Worm (Caenorhabditis elegans) whole organism, young adult: ENCODE measurements around the gene ZK1073.1.

Experiments
- B0019.2 ChIP-seq: fragments of 200-800 bp; sonication (Bioruptor generic); conservative IDR thresholded peaks from 2 replicates; pipeline ENCODE4 v1.3.6; 2022; ENCODE audit warnings: missing genetic modification reagents, missing genetic modification characterization, missing compliant biosample characterization
- B0035.1 ChIP-seq: sonication (generic microtip); optimal IDR thresholded peaks from 2 replicates; lab custom pipeline; 2016; ENCODE audit warnings: missing genetic modification characterization, mild to moderate bottlenecking, missing compliant biosample characterization, missing genotype, missing genetic modification reagents
- B0336.3 ChIP-seq: fragments of 200-800 bp; sonication (Bioruptor generic); IDR thresholded peaks from 2 replicates; pipeline ENCODE4 v1.3.6; 2022; ENCODE audit warnings: missing genetic modification characterization, missing compliant biosample characterization
- D2030.7 ChIP-seq: fragments of 200-800 bp; sonication (Bioruptor generic); IDR thresholded peaks from 2 replicates; pipeline ENCODE4 v1.3.6; 2022; ENCODE audit warnings: missing genetic modification reagents, missing genetic modification characterization, missing compliant biosample characterization
- F52B5.7 ChIP-seq: sonication (generic microtip); optimal IDR thresholded peaks from 2 replicates; lab custom pipeline; 2016; ENCODE audit warnings: mild to moderate bottlenecking, missing genetic modification characterization, missing compliant biosample characterization
- F57A8.1 ChIP-seq: fragments of 200-800 bp; sonication (Bioruptor generic); optimal IDR thresholded peaks from 2 replicates; lab custom pipeline; 2018; ENCODE audit warnings: mild to moderate bottlenecking, missing genetic modification characterization, moderate library complexity, missing compliant biosample characterization
- K11D2.4 ChIP-seq: fragments of 200-800 bp; sonication (Bioruptor generic); IDR thresholded peaks from 2 replicates; pipeline ENCODE4 v1.3.6; 2022; ENCODE audit warnings: missing genetic modification reagents, missing genetic modification characterization, missing compliant biosample characterization
- K12H6.12 ChIP-seq: fragments of 200-800 bp; sonication (Bioruptor generic); optimal IDR thresholded peaks from 2 replicates; lab custom pipeline; 2018; ENCODE audit warnings: mild to moderate bottlenecking, missing genetic modification characterization, missing compliant biosample characterization
- Y53F4B.3 ChIP-seq: fragments of 200-800 bp; sonication (Bioruptor generic); IDR thresholded peaks from 2 replicates; pipeline ENCODE4 v1.3.6; 2022; ENCODE audit warnings: missing genetic modification reagents, missing genetic modification characterization, missing compliant biosample characterization
- Y95B8A.8 ChIP-seq: fragments of 200-800 bp; sonication (Bioruptor generic); IDR thresholded peaks from 2 replicates; pipeline ENCODE4 v1.3.6; 2022; ENCODE audit warnings: missing genetic modification reagents, missing genetic modification characterization, missing compliant biosample characterization
- ZK185.1 ChIP-seq: sonication (generic microtip); optimal IDR thresholded peaks from 2 replicates; lab custom pipeline; 2016; ENCODE audit warnings: mild to moderate bottlenecking, missing genetic modification characterization, missing compliant biosample characterization; ENCODE audit not compliant: poor library complexity, severe bottlenecking
- aptf-2 ChIP-seq: fragments of 200-800 bp; sonication (Bioruptor generic); conservative IDR thresholded peaks from 2 replicates; pipeline ENCODE4 v1.3.6; 2022; ENCODE audit warnings: missing genetic modification reagents, missing genetic modification characterization, missing compliant biosample characterization
- atf-7 ChIP-seq: sonication (generic microtip); optimal IDR thresholded peaks from 2 replicates; lab custom pipeline; 2017; ENCODE audit warnings: mild to moderate bottlenecking, missing genetic modification characterization, missing compliant biosample characterization
- attf-5 ChIP-seq: fragments of 200-800 bp; sonication (Bioruptor generic); optimal IDR thresholded peaks from 2 replicates; lab custom pipeline; 2018; ENCODE audit warnings: mild to moderate bottlenecking, missing genetic modification characterization, missing compliant biosample characterization
- bed-2 ChIP-seq: fragments of 200-800 bp; sonication (Bioruptor generic); IDR thresholded peaks from 2 replicates; pipeline ENCODE4 v1.3.6; 2022; ENCODE audit warnings: missing genetic modification reagents, missing genetic modification characterization, missing compliant biosample characterization
- ccch-3 ChIP-seq: fragments of 200-800 bp; sonication (Bioruptor generic); optimal IDR thresholded peaks from 2 replicates; lab custom pipeline; 2018; ENCODE audit warnings: mild to moderate bottlenecking, missing genetic modification characterization, missing compliant biosample characterization
- cebp-1 ChIP-seq, 2 experiments: fragments of 200-800 bp in 1 of 2; sonication (Bioruptor generic) in 1 of 2; sonication (generic microtip) in 1 of 2; IDR thresholded peaks in 1 of 2; optimal IDR thresholded peaks in 1 of 2; 2 replicates each; pipeline versions ENCODE4 v1.3.6 to Lab custom; 2017 to 2022; ENCODE audit warnings: missing compliant biosample characterization in 2 of 2, missing genetic modification characterization in 2 of 2, mild to moderate bottlenecking in 1 of 2, missing genetic modification reagents in 1 of 2, moderate library complexity in 1 of 2
- ceh-27 ChIP-seq: fragments of 200-800 bp; sonication (Bioruptor generic); optimal IDR thresholded peaks from 2 replicates; lab custom pipeline; 2018; ENCODE audit warnings: mild to moderate bottlenecking, missing genetic modification characterization, moderate library complexity, missing compliant biosample characterization
- ceh-40 ChIP-seq: fragments of 200-800 bp; sonication (Bioruptor generic); IDR thresholded peaks from 2 replicates; pipeline ENCODE4 v1.3.6; 2022; ENCODE audit warnings: missing genetic modification characterization, missing compliant biosample characterization
- chd-7 ChIP-seq: sonication (generic microtip); optimal IDR thresholded peaks from 2 replicates; lab custom pipeline; 2016; ENCODE audit warnings: mild to moderate bottlenecking, missing genetic modification characterization, moderate library complexity, missing compliant biosample characterization
- dox-1 ChIP-seq: fragments of 200-800 bp; sonication (Bioruptor generic); IDR thresholded peaks from 2 replicates; pipeline ENCODE4 v1.3.6; 2022; ENCODE audit warnings: missing genetic modification reagents, missing genetic modification characterization, missing compliant biosample characterization
- egrh-3 ChIP-seq: fragments of 200-800 bp; sonication (Bioruptor generic); IDR thresholded peaks from 2 replicates; pipeline ENCODE4 v1.3.6; 2022; ENCODE audit warnings: missing genetic modification reagents, missing genetic modification characterization, missing compliant biosample characterization
- fkh-3 ChIP-seq: sonication (generic microtip); optimal IDR thresholded peaks from 2 replicates; lab custom pipeline; 2016; ENCODE audit warnings: mild to moderate bottlenecking, missing genetic modification characterization, missing compliant biosample characterization
- hmg-1.2 ChIP-seq: fragments of 200-800 bp; sonication (Bioruptor generic); IDR thresholded peaks from 2 replicates; pipeline ENCODE4 v1.3.6; 2022; ENCODE audit warnings: missing genetic modification reagents, missing genetic modification characterization, missing compliant biosample characterization
- lag-1 ChIP-seq: fragments of 200-800 bp; sonication (Bioruptor generic); IDR thresholded peaks from 2 replicates; pipeline ENCODE4 v1.3.6; 2022; ENCODE audit warnings: missing genetic modification reagents, missing genetic modification characterization, missing compliant biosample characterization
- let-607 ChIP-seq, 2 experiments: fragments of 200-800 bp in 1 of 2; sonication (Bioruptor generic) in 1 of 2; sonication (generic microtip) in 1 of 2; optimal IDR thresholded peaks; 2 replicates each; lab custom pipeline; 2016 to 2018; ENCODE audit warnings: mild to moderate bottlenecking in 2 of 2, missing compliant biosample characterization in 2 of 2, missing genetic modification characterization in 2 of 2, moderate library complexity in 2 of 2, missing genotype in 1 of 2
- lin-40 ChIP-seq: sonication (generic microtip); optimal IDR thresholded peaks from 2 replicates; lab custom pipeline; 2016; ENCODE audit warnings: missing genetic modification characterization, mild to moderate bottlenecking, missing compliant biosample characterization, missing genotype, missing genetic modification reagents
- lin-54 ChIP-seq: fragments of 200-800 bp; sonication (Bioruptor generic); optimal IDR thresholded peaks from 2 replicates; lab custom pipeline; 2018; ENCODE audit warnings: mild to moderate bottlenecking, missing genetic modification characterization, missing compliant biosample characterization
- lsl-1 ChIP-seq: fragments of 200-800 bp; sonication (Bioruptor generic); optimal IDR thresholded peaks from 2 replicates; lab custom pipeline; 2018; ENCODE audit warnings: mild to moderate bottlenecking, missing genetic modification characterization, moderate library complexity, missing compliant biosample characterization
- madf-3 ChIP-seq: fragments of 200-800 bp; sonication (Bioruptor generic); IDR thresholded peaks from 2 replicates; pipeline ENCODE4 v1.3.6; 2022; ENCODE audit warnings: missing genetic modification reagents, missing genetic modification characterization, missing compliant biosample characterization
- mcd-1 ChIP-seq: fragments of 200-800 bp; sonication (Bioruptor generic); IDR thresholded peaks from 2 replicates; pipeline ENCODE4 v1.3.6; 2022; ENCODE audit warnings: missing genetic modification reagents, missing genetic modification characterization, missing compliant biosample characterization
- mes-4 ChIP-seq: sonication (generic microtip); optimal IDR thresholded peaks from 2 replicates; lab custom pipeline; 2016; ENCODE audit warnings: missing genotype, missing genetic modification characterization, missing compliant biosample characterization
- pha-4 ChIP-seq: fragments of 150-350 bp; sonication (generic microtip); optimal IDR thresholded peaks from 2 replicates; lab custom pipeline; 2014; ENCODE audit warnings: missing biosample characterization, missing genetic modification reagents, missing genetic modification characterization
- snpc-1.3 ChIP-seq: sonication (generic microtip); optimal IDR thresholded peaks from 2 replicates; lab custom pipeline; 2017; ENCODE audit warnings: missing genetic modification characterization, mild to moderate bottlenecking, missing compliant biosample characterization, antibody characterized with exemption, moderate library complexity, missing genotype, missing genetic modification reagents; ENCODE audit not compliant: insufficient read depth
- snpc-3.4 ChIP-seq: sonication (generic microtip); optimal IDR thresholded peaks from 2 replicates; lab custom pipeline; 2017; ENCODE audit warnings: missing genetic modification characterization, mild to moderate bottlenecking, missing compliant biosample characterization, antibody characterized with exemption, moderate library complexity, missing genotype, missing genetic modification reagents
- snpc-4 ChIP-seq, 5 experiments: fragments of 150-350 bp in 1 of 5; sonication (generic microtip) in 4 of 5; optimal IDR thresholded peaks; 2 replicates each; lab custom pipeline; 2014 to 2018; ENCODE audit warnings: missing genetic modification characterization in 5 of 5, missing biosample characterization in 3 of 5, antibody characterized with exemption in 2 of 5, mild to moderate bottlenecking in 2 of 5, missing compliant biosample characterization in 2 of 5, missing genotype in 2 of 5, moderate library complexity in 2 of 5, missing genetic modification reagents in 1 of 5
- unc-130 ChIP-seq: sonication (generic microtip); optimal IDR thresholded peaks from 2 replicates; lab custom pipeline; 2016; ENCODE audit warnings: missing genetic modification reagents, missing genetic modification characterization, missing compliant biosample characterization
- zfh-2 ChIP-seq: fragments of 200-800 bp; sonication (Bioruptor generic); conservative IDR thresholded peaks from 2 replicates; pipeline ENCODE4 v1.3.6; 2022; ENCODE audit warnings: missing genetic modification reagents, missing genetic modification characterization, missing compliant biosample characterization
- ztf-18 ChIP-seq: sonication (generic microtip); optimal IDR thresholded peaks from 2 replicates; lab custom pipeline; 2016; ENCODE audit warnings: missing genotype, mild to moderate bottlenecking, missing genetic modification characterization, missing compliant biosample characterization
- ztf-3 ChIP-seq: fragments of 200-800 bp; sonication (Bioruptor generic); optimal IDR thresholded peaks from 2 replicates; lab custom pipeline; 2018; ENCODE audit warnings: mild to moderate bottlenecking, missing genetic modification characterization, missing compliant biosample characterization
- ztf-6 ChIP-seq: fragments of 200-800 bp; sonication (Bioruptor generic); IDR thresholded peaks from 2 replicates; pipeline ENCODE4 v1.3.6; 2022; ENCODE audit warnings: missing genetic modification reagents, missing genetic modification characterization, missing compliant biosample characterization

The ZK1073.1 gene

ce11 chrX:16143853-16144252, 15.2 kb upstream of the ZK1073.1 start (continued):
- TF ChIP-seq hmg-1.2 (GFP tag; lab: Robert Waterston, UW) (peak; percentile 30; the same call in 1 of the 2 replicates), chd-7 (tag; lab: Kevin White, UChicago) (no peak), snpc-3.4 (tag; lab: Kevin White, UChicago) (no peak), B0035.1 (tag; lab: Kevin White, UChicago) (no peak), Y53F4B.3 (no peak)
- TF ChIP-seq, all 124 proteins: peak for 4

- TF ChIP-seq ceh-40 (GFP tag; lab: Robert Waterston, UW), result no peak
- TF ChIP-seq Y95B8A.8 (GFP tag; lab: Robert Waterston, UW), result no peak
- TF ChIP-seq ztf-3 (GFP tag; lab: Kevin White, UChicago), result no peak
- no peak for TF ChIP-seq bed-2
- no peak for TF ChIP-seq F52B5.7 (tag; lab: Kevin White, UChicago)
- TF ChIP-seq lag-1 (GFP tag; lab: Robert Waterston, UW), result no peak
- no peak for TF ChIP-seq lin-40 (tag; lab: Kevin White, UChicago)
- TF ChIP-seq fkh-3 (tag; lab: Kevin White, UChicago), result no peak
Observed at ce11 chrX:16140822-16141221, 12.2 kb upstream of the ZK1073.1 start.

DNA sequence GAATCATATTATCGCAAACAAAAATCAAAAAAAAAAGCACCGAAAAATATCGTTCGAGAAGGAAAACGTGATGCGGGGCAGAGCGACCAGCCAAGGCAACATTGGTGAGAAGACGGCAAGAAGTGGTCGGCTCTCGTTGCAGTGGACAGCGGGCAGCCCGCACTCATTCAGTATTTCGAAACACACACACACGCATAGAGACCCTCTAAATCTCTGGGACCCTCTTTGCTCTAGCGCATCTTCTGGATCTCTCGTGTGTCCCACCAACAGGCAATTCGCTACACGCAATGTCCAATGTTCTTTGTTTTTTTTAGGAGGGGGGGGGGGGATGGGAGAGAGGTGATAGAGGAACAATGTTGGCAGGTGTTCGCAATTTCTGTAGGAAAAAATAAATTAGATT, 5.2 kb upstream of the ZK1073.1 start:
- TF ChIP-seq ztf-6 (GFP tag; lab: Robert Waterston, UW), result no peak
- TF ChIP-seq mcd-1 (GFP tag; lab: Robert Waterston, UW), result 0 out of 2 replicates have a peak, but pooled peaks have one; percentile 8
- TF ChIP-seq K12H6.12 (tag; lab: Kevin White, UChicago), result no peak
- TF ChIP-seq chd-7 (tag; lab: Kevin White, UChicago), result no peak
- no peak for TF ChIP-seq B0019.2 (GFP tag; lab: Robert Waterston, UW)
- TF ChIP-seq unc-130 (GFP tag; lab: Kevin White, UChicago), result no peak
- TF ChIP-seq ceh-27 (GFP tag; lab: Kevin White, UChicago), result peak; percentile 10
- TF ChIP-seq lsl-1 (GFP tag; lab: Kevin White, UChicago), result no peak
- TF ChIP-seq D2030.7 (GFP tag; lab: Robert Waterston, UW), result no peak
- TF ChIP-seq cebp-1 (GFP tag; IDR thresholded peaks at IDR 0.05; lab: Robert Waterston, UW), result peak; percentile 59; the same call in 1 of the 2 replicates
- TF ChIP-seq cebp-1 (tag; optimal IDR thresholded peaks at IDR 0.05; lab: Kevin White, UChicago), result peak; percentile 87
- peak; percentile 43; the same call in 1 of the 2 replicates for TF ChIP-seq K11D2.4
- peak; percentile 88 for TF ChIP-seq zfh-2 (GFP tag; lab: Robert Waterston, UW)
- TF ChIP-seq snpc-1.3 (tag; lab: Kevin White, UChicago), result no peak
- peak; percentile 36; the same call in 1 of the 2 replicates for TF ChIP-seq hmg-1.2 (GFP tag; lab: Robert Waterston, UW)
- no peak for TF ChIP-seq mes-4 (tag; lab: Kevin White, UChicago)
- no peak for TF ChIP-seq ccch-3 (GFP tag; lab: Kevin White, UChicago)
- no peak for TF ChIP-seq Y53F4B.3
- peak; percentile 4 for TF ChIP-seq attf-5 (GFP tag; lab: Kevin White, UChicago)

DNA sequence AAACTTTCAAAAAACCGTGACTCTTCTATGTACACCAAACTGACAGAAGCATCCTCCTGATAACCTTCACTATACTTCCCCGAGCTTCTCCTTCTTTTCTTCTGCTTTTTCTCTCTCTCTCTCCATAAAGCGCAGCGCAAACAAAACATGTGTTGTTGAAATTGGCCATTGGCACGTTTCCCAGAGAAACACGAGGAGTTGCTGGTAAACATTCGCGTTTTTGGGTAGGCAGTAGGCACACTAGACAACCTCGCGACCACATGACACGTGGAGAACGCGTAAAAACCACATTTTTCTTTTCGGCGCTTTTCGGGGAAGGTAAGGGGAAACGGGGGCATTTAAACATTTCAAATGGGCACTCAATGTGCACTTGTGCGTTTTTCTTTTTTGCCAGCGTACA, 2.4 kb upstream of the ZK1073.1 start:
- TF ChIP-seq madf-3 (GFP tag; lab: Robert Waterston, UW) (no peak), zfh-2 (GFP tag; lab: Robert Waterston, UW) (peak; percentile 77), atf-7 (tag; lab: Kevin White, UChicago) (peak; percentile 47), dox-1 (GFP tag; lab: Robert Waterston, UW) (peak; percentile 54), let-607 (tag; optimal IDR thresholded peaks at IDR 0.05; lab: Kevin White, UChicago) (peak in 1 of 2 experiments; percentile 27), egrh-3 (GFP tag; lab: Robert Waterston, UW) (peak; percentile 13; the same call in 1 of the 2 replicates), lin-54 (GFP tag; lab: Kevin White, UChicago) (peak; percentile 3), B0336.3 (peak; percentile 62; the same call in 1 of the 2 replicates), F57A8.1 (GFP tag; lab: Kevin White, UChicago) (no peak), bed-2 (0 out of 2 replicates have a peak, but pooled peaks have one; percentile 29), aptf-2 (no peak), F52B5.7 (tag; lab: Kevin White, UChicago) (no peak), ztf-18 (tag; lab: Kevin White, UChicago) (no peak), ZK185.1 (tag; lab: Kevin White, UChicago) (peak; percentile 13), snpc-4 (GFP tag; optimal IDR thresholded peaks at IDR 0.05; lab: Kevin White, UChicago) (no peak), snpc-4 (tag; optimal IDR thresholded peaks at IDR 0.05; lab: Kevin White, UChicago) (peak in 1 of 4 experiments; percentile 34), pha-4 (tag; lab: Kevin White, UChicago) (peak; percentile 48)
